Worm (Caenorhabditis elegans) whole organism, L3 larva: ENCODE results near the gene gcy-15.
A peak's percentile ranks its signal among the peaks of the same experiment; 100 is the strongest.

Experiments
- R02D3.7 ChIP-seq: fragments of 150-350 bp; optimal IDR thresholded peaks from 2 replicates; lab custom pipeline; 2014; ENCODE audit warnings: missing biosample characterization, missing genetic modification characterization
- ZK546.5 ChIP-seq: sonication (generic microtip); optimal IDR thresholded peaks from 2 replicates; lab custom pipeline; 2017; ENCODE audit warnings: missing biosample characterization, missing genetic modification characterization
- aly-2 ChIP-seq: fragments of 150-350 bp; optimal IDR thresholded peaks from 2 replicates; lab custom pipeline; 2014; ENCODE audit warnings: missing biosample characterization, missing genetic modification characterization
- ceh-16 ChIP-seq: sonication (generic microtip); optimal IDR thresholded peaks from 2 replicates; lab custom pipeline; 2017; ENCODE audit warnings: missing biosample characterization, missing genetic modification characterization
- ceh-28 ChIP-seq: fragments of 150-350 bp; optimal IDR thresholded peaks from 2 replicates; lab custom pipeline; 2014; ENCODE audit warnings: missing biosample characterization, missing genetic modification reagents, missing genetic modification characterization
- ceh-9 ChIP-seq: sonication (generic microtip); optimal IDR thresholded peaks from 2 replicates; lab custom pipeline; 2018; ENCODE audit warnings: missing biosample characterization, missing genetic modification characterization
- daf-12 ChIP-seq: fragments of 150-350 bp; optimal IDR thresholded peaks from 2 replicates; lab custom pipeline; 2014; ENCODE audit warnings: missing biosample characterization, missing genetic modification reagents, missing genetic modification characterization
- egl-5 ChIP-seq: fragments of 150-350 bp; optimal IDR thresholded peaks from 2 replicates; lab custom pipeline; 2017; ENCODE audit warnings: missing biosample characterization, missing genetic modification reagents, missing genetic modification characterization, inconsistent platforms
- elt-1 ChIP-seq: fragments of 150-350 bp; optimal IDR thresholded peaks from 2 replicates; lab custom pipeline; 2014; ENCODE audit warnings: missing biosample characterization, missing genetic modification characterization
- elt-2 ChIP-seq: sonication (generic microtip); optimal IDR thresholded peaks from 2 replicates; lab custom pipeline; 2016; ENCODE audit warnings: missing genetic modification reagents, mild to moderate bottlenecking, missing genetic modification characterization, missing compliant biosample characterization
- elt-3 ChIP-seq, 3 experiments: fragments of 150-350 bp in 1 of 3; sonication (generic microtip) in 2 of 3; optimal IDR thresholded peaks; 2 replicates in 2 of 3; 4 replicates in 1 of 3; lab custom pipeline; 2014 to 2017; ENCODE audit warnings: missing biosample characterization in 3 of 3, missing genetic modification characterization in 3 of 3
- fkh-10 ChIP-seq: sonication (generic microtip); optimal IDR thresholded peaks from 2 replicates; lab custom pipeline; 2017; ENCODE audit warnings: missing biosample characterization, missing genetic modification reagents, missing genetic modification characterization
- fkh-2 ChIP-seq: fragments of 150-350 bp; optimal IDR thresholded peaks from 2 replicates; lab custom pipeline; 2014; ENCODE audit warnings: missing biosample characterization, missing genetic modification reagents, missing genetic modification characterization
- hmg-11 ChIP-seq: sonication (generic microtip); optimal IDR thresholded peaks from 2 replicates; lab custom pipeline; 2016; ENCODE audit warnings: missing genetic modification characterization, missing compliant biosample characterization
- jun-1 ChIP-seq: fragments of 150-350 bp; optimal IDR thresholded peaks from 2 replicates; lab custom pipeline; 2014; ENCODE audit warnings: missing biosample characterization, missing genetic modification reagents, missing genetic modification characterization
- lin-39 ChIP-seq: fragments of 150-350 bp; optimal IDR thresholded peaks from 2 replicates; lab custom pipeline; 2018; ENCODE audit warnings: missing biosample characterization, missing genetic modification reagents, missing genetic modification characterization
- mdl-1 ChIP-seq: fragments of 150-350 bp; optimal IDR thresholded peaks from 2 replicates; lab custom pipeline; 2014; ENCODE audit warnings: missing biosample characterization, missing genetic modification characterization
- nhr-11 ChIP-seq: fragments of 150-350 bp; optimal IDR thresholded peaks from 2 replicates; lab custom pipeline; 2014; ENCODE audit warnings: missing biosample characterization, missing genetic modification characterization
- nhr-12 ChIP-seq: fragments of 150-350 bp; optimal IDR thresholded peaks from 2 replicates; lab custom pipeline; 2014; ENCODE audit warnings: missing biosample characterization, missing genetic modification characterization
- nhr-237 ChIP-seq: fragments of 150-350 bp; optimal IDR thresholded peaks from 2 replicates; lab custom pipeline; 2014; ENCODE audit warnings: missing biosample characterization, missing genetic modification characterization
- nhr-28 ChIP-seq: fragments of 150-350 bp; optimal IDR thresholded peaks from 2 replicates; lab custom pipeline; 2014; ENCODE audit warnings: missing biosample characterization, missing genetic modification characterization
- nhr-43 ChIP-seq: sonication (generic microtip); optimal IDR thresholded peaks from 2 replicates; lab custom pipeline; 2016; ENCODE audit warnings: mild to moderate bottlenecking, missing genetic modification characterization, missing compliant biosample characterization; ENCODE audit not compliant: poor library complexity, severe bottlenecking
- nhr-77 ChIP-seq: fragments of 150-350 bp; optimal IDR thresholded peaks from 2 replicates; lab custom pipeline; 2014; ENCODE audit warnings: missing biosample characterization, missing genetic modification characterization
- pha-4 ChIP-seq: fragments of 150-350 bp; optimal IDR thresholded peaks from 2 replicates; lab custom pipeline; 2014; ENCODE audit warnings: missing biosample characterization, missing genetic modification reagents, missing genetic modification characterization
- pqm-1 ChIP-seq: fragments of 150-350 bp; optimal IDR thresholded peaks from 2 replicates; lab custom pipeline; 2017; ENCODE audit warnings: missing biosample characterization, missing genetic modification characterization, inconsistent platforms
- sea-2 ChIP-seq: fragments of 150-350 bp; sonication (generic microtip); optimal IDR thresholded peaks from 4 replicates; lab custom pipeline; 2014; ENCODE audit warnings: missing biosample characterization, missing genetic modification reagents, missing genetic modification characterization
- skn-1 ChIP-seq: fragments of 150-350 bp; optimal IDR thresholded peaks from 2 replicates; lab custom pipeline; 2014; ENCODE audit warnings: missing biosample characterization, missing genetic modification characterization
- unc-39 ChIP-seq: sonication (generic microtip); optimal IDR thresholded peaks from 4 replicates; lab custom pipeline; 2017; ENCODE audit warnings: missing biosample characterization, missing genetic modification characterization
- unc-62 ChIP-seq: fragments of 150-350 bp; sonication (generic microtip); optimal IDR thresholded peaks from 4 replicates; lab custom pipeline; 2014; ENCODE audit warnings: missing biosample characterization, missing genetic modification reagents, missing genetic modification characterization
- zag-1 ChIP-seq: fragments of 150-350 bp; optimal IDR thresholded peaks from 2 replicates; lab custom pipeline; 2014; ENCODE audit warnings: missing biosample characterization, missing genetic modification characterization
- ztf-11 ChIP-seq: fragments of 150-350 bp; optimal IDR thresholded peaks from 2 replicates; lab custom pipeline; 2014; ENCODE audit warnings: missing biosample characterization, missing genetic modification characterization
- ztf-4 ChIP-seq: fragments of 150-350 bp; optimal IDR thresholded peaks from 2 replicates; lab custom pipeline; 2014; ENCODE audit warnings: missing biosample characterization, missing genetic modification characterization

The gcy-15 gene

ce11 chrII:3240207-3240606 lies 43.3 kb upstream of the gcy-15 start, which contains the start of gene C17F4.3:
Gene C17F4.3 (plus strand): TSS chrII:3240507.
- TF ChIP-seq skn-1 (no peak), fkh-10 (no peak), unc-62 (GFP tag; lab: Kevin White, UChicago) (no peak), ceh-16 (tag; lab: Kevin White, UChicago) (no peak), elt-2 (no peak), nhr-237 (tag; lab: Kevin White, UChicago) (no peak), mdl-1 (tag; lab: Kevin White, UChicago) (no peak), unc-39 (tag; lab: Kevin White, UChicago) (no peak), egl-5 (tag; lab: Kevin White, UChicago) (no peak), lin-39 (no peak), nhr-12 (tag; lab: Kevin White, UChicago) (no peak), daf-12 (no peak), pha-4 (no peak), ztf-11 (tag; lab: Kevin White, UChicago) (no peak), elt-3 (tag; optimal IDR thresholded peaks at IDR 0.05; lab: Kevin White, UChicago) (no peak), zag-1 (tag; lab: Kevin White, UChicago) (no peak)

- TF ChIP-seq nhr-12 (tag; lab: Kevin White, UChicago) (no peak), jun-1 (tag; lab: Kevin White, UChicago) (no peak), elt-3 (tag; optimal IDR thresholded peaks at IDR 0.05; lab: Kevin White, UChicago) (no peak), zag-1 (tag; lab: Kevin White, UChicago) (no peak), elt-2 (no peak), nhr-11 (tag; lab: Kevin White, UChicago) (no peak), nhr-28 (tag; lab: Kevin White, UChicago) (no peak), ZK546.5 (no peak), nhr-43 (tag; lab: Kevin White, UChicago) (no peak)
These were observed 40.2 kb upstream of the gcy-15 start, which contains the start of the genes srz-67 and C17F4.11 for ce11 chrII:3237038-3237521. Gene srz-67 (minus strand): TSS chrII:3237138. Gene C17F4.11 (plus strand): TSS chrII:3237471.

- no peak for TF ChIP-seq elt-1 (tag; lab: Kevin White, UChicago)
- no peak for TF ChIP-seq unc-39 (tag; lab: Kevin White, UChicago)
- TF ChIP-seq elt-3 (tag; optimal IDR thresholded peaks at IDR 0.05; lab: Kevin White, UChicago): no peak
- TF ChIP-seq fkh-10: no peak
- no peak for TF ChIP-seq jun-1 (tag; lab: Kevin White, UChicago)
- no peak for TF ChIP-seq ceh-28 (tag; lab: Kevin White, UChicago)
- no peak for TF ChIP-seq fkh-2 (tag; lab: Kevin White, UChicago)
These were observed 37.9 kb upstream of the gcy-15 start, which contains the start of gene C17F4.8 for ce11 chrII:3234725-3235124. Gene C17F4.8 (minus strand): TSS chrII:3234825.

DNA sequence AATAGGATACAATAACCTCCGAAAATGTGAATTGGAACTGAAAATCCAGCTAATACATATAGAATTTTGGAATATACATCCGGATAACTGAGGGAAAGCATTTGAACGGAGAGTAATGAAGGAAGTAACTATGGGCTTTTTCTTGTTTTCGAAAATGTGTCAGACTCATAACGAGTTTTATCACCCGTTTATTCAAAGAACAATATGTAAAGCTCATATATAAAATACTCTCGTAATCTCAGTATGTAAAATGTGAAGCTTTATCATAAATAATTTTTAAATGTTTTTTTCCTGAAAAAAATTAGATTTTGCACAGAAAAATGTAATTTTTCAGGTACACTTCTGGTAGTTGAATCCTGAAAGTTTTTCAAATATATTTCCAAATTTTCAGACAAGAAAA lies 33.6 kb upstream of the gcy-15 start, which contains the start of gene srh-297:
Gene srh-297, minus strand, starts transcription at position 101 of the 400 bp plus-strand sequence.
- TF ChIP-seq ztf-4 (tag; lab: Kevin White, UChicago) (no peak), sea-2 (GFP tag; lab: Kevin White, UChicago) (no peak), egl-5 (tag; lab: Kevin White, UChicago) (no peak), R02D3.7 (no peak), aly-2 (tag; lab: Kevin White, UChicago) (no peak), ceh-9 (tag; lab: Kevin White, UChicago) (no peak), ceh-16 (tag; lab: Kevin White, UChicago) (no peak), nhr-43 (tag; lab: Kevin White, UChicago) (no peak), pqm-1 (tag; lab: Kevin White, UChicago) (no peak)

ce11 chrII:3225780-3226179 lies 28.9 kb upstream of the gcy-15 start, which contains the start of gene ZC239.17:
Gene ZC239.17 (minus strand): TSS chrII:3225880.
- TF ChIP-seq hmg-11 (tag; lab: Kevin White, UChicago) (no peak), elt-1 (tag; lab: Kevin White, UChicago) (no peak)
- TF ChIP-seq, all 47 proteins: peak for 0

DNA sequence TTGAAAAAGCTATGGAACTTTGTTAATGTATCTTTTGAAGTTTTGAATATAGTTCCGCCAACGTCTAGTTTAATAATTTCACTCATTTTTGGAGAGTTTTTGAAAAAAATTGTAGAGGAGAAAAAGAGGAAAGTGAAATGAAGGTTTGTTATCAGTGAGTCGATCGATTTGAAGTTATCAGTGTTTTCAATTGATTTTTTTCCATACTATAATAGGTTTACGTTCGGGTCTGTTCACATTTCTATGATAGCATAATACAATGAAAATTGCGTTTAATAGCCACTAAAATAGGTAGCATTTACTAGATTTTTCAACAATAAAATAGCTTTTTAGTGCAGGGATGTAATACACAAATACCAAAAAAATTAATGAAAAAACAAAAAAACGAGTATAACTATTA lies 28.3 kb upstream of the gcy-15 start, which contains the start of gene ZC239.16:
Gene ZC239.16, minus strand, starts transcription at position 120 of the 400 bp plus-strand sequence.
- TF ChIP-seq nhr-77 (tag; lab: Kevin White, UChicago): no peak
- TF ChIP-seq elt-3 (tag; optimal IDR thresholded peaks at IDR 0.05; lab: Kevin White, UChicago): no peak
- TF ChIP-seq pqm-1 (tag; lab: Kevin White, UChicago): peak; percentile 55
- peak; percentile 35 for TF ChIP-seq pha-4
- TF ChIP-seq elt-2: peak; percentile 73
